Fruit fly (Drosophila melanogaster): ENCODE measurements around the gene CG12983.

Gene CG12983

DNA sequence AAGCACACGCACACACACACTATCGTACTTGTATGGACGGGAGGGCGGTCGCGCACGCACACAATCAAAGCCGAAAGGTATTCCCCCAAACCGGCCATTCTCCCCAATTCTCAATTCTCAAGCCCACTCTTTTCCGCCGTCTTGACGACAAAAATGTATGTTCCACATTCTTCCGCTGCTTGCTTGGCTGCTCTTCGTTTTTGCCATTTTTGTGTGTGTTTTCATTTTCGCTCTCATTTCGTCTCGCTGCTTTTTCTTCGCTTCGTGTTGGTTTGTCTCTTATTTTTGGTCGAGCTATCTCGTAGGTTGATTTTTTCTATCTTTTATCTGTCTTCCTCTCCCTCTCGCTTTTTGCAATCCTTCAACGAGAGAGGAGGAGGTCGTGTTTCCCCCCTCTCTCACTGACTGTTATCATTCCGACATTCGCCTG, 48.0 kb upstream of the CG12983 start (continued):
- TF ChIP-seq CG1233 (GFP tag; optimal IDR thresholded peaks at IDR 0.05) (no peak), pan (optimal IDR thresholded peaks at IDR 0.05) (no peak), pan (GFP tag; optimal IDR thresholded peaks at IDR 0.05 in 1 of 2, IDR thresholded peaks at IDR 0.05 in 1 of 2) (no peak), Gug (GFP tag; IDR thresholded peaks at IDR 0.05) (no peak), sd (tag; optimal IDR thresholded peaks at IDR 0.05) (peak; percentile 97), CG7271 (tag; optimal IDR thresholded peaks at IDR 0.05) (no peak), CG30020 (tag; optimal IDR thresholded peaks at IDR 0.05) (no peak), pros (GFP tag; optimal IDR thresholded peaks at IDR 0.05) (peak; percentile 78), al (GFP tag; IDR thresholded peaks at IDR 0.05) (no peak), CG15011 (GFP tag; optimal IDR thresholded peaks at IDR 0.05) (no peak), sens (GFP tag) (peak; percentile 5), CG34422 (GFP tag; IDR thresholded peaks at IDR 0.05) (0 out of 3 replicates have a peak, but pooled peaks have one; percentile 14), crol (GFP tag; IDR thresholded peaks at IDR 0.05) (peak; percentile 64; the same call in 1 of the 2 replicates), CG10654 (GFP tag; optimal IDR thresholded peaks at IDR 0.05) (no peak), shn (GFP tag; optimal IDR thresholded peaks at IDR 0.05) (peak; percentile 24), Adf1 (GFP tag; IDR thresholded peaks at IDR 0.05) (peak; percentile 31; the same call in 1 of the 2 replicates), CG1602 (GFP tag; optimal IDR thresholded peaks at IDR 0.05) (no peak), abd-A (tag; optimal IDR thresholded peaks at IDR 0.05) (peak; percentile 3), grn (GFP tag; optimal IDR thresholded peaks at IDR 0.05) (peak; percentile 39), Hsf (GFP tag; optimal IDR thresholded peaks at IDR 0.05) (no peak), CG12155 (GFP tag; optimal IDR thresholded peaks at IDR 0.05) (peak; percentile 77), Deaf1 (tag; optimal IDR thresholded peaks at IDR 0.05) (peak; percentile 45), sr (GFP tag; IDR thresholded peaks at IDR 0.05) (peak; percentile 45; the same call in 2 of the 3 replicates), rib (GFP tag; IDR thresholded peaks at IDR 0.05) (peak; percentile 60), unc-4 (GFP tag; IDR thresholded peaks at IDR 0.05; ENCODE audit: partially characterized antibody) (no peak), chinmo (GFP tag; IDR thresholded peaks at IDR 0.05; ENCODE audit: partially characterized antibody) (peak; percentile 79; the same call in 2 of the 4 replicates), sqz (GFP tag; optimal IDR thresholded peaks at IDR 0.05) (peak; percentile 22), hb (GFP tag; IDR thresholded peaks at IDR 0.05; ENCODE audit: partially characterized antibody) (no peak), CG8290 (GFP tag; optimal IDR thresholded peaks at IDR 0.05) (no peak), CG8290 (tag; optimal IDR thresholded peaks at IDR 0.05) (peak in 1 of 2 experiments; percentile 32), cas (GFP tag; IDR thresholded peaks at IDR 0.05) (no peak), CG13894 (tag; optimal IDR thresholded peaks at IDR 0.05) (peak; percentile 22)

dm6 chr3L:21013465-21013864, 46.9 kb upstream of the CG12983 start:
- TF ChIP-seq ttk (GFP tag; IDR thresholded peaks at IDR 0.05) (peak; percentile 36; the same call in 1 of the 2 replicates), sqz (GFP tag; optimal IDR thresholded peaks at IDR 0.05) (peak; percentile 59), Stat92E (GFP tag; optimal IDR thresholded peaks at IDR 0.05) (peak in 1 of 3 experiments; percentile 5), rib (GFP tag; IDR thresholded peaks at IDR 0.05) (0 out of 2 replicates have a peak, but pooled peaks have one; percentile 36), cg (GFP tag; optimal IDR thresholded peaks at IDR 0.05) (peak; percentile 12), tll (GFP tag; optimal IDR thresholded peaks at IDR 0.05) (no peak), nom (GFP tag; optimal IDR thresholded peaks at IDR 0.05) (peak; percentile 70), Sin3A (optimal IDR thresholded peaks at IDR 0.05) (no peak), crol (GFP tag; IDR thresholded peaks at IDR 0.05) (peak; percentile 87), zf30C (GFP tag; optimal IDR thresholded peaks at IDR 0.05) (no peak), kni (GFP tag; optimal IDR thresholded peaks at IDR 0.05) (peak; percentile 8), psq (GFP tag; optimal IDR thresholded peaks at IDR 0.05) (peak; percentile 17)
